Fruit fly (Drosophila melanogaster) whole organism, embryonic: ENCODE results near the gene CG11999.

Source experiments
- CG42726 ChIP-seq: fragments of 200-800 bp; sonication (Bioruptor generic); IDR thresholded peaks from 2 replicates; pipeline ENCODE4 v1.3.6; 2022; ENCODE audit warnings: missing biosample characterization, missing genetic modification characterization; ENCODE audit not compliant: partially characterized antibody
- Jarid2 ChIP-seq: fragments of 200-800 bp; sonication (Bioruptor generic); optimal IDR thresholded peaks from 3 replicates; lab custom pipeline; 2017; ENCODE audit warnings: mild to moderate bottlenecking, missing biosample characterization, missing genetic modification reagents, missing genetic modification characterization
- fd102C ChIP-seq: fragments of 200-800 bp; sonication (Bioruptor generic); optimal IDR thresholded peaks from 2 replicates; lab custom pipeline; 2018; ENCODE audit warnings: missing biosample characterization, mild to moderate bottlenecking, missing genetic modification characterization, moderate library complexity
- mld ChIP-seq: fragments of 200-800 bp; sonication (Bioruptor generic); IDR thresholded peaks from 3 replicates; pipeline ENCODE4 v1.3.6; 2022; ENCODE audit warnings: missing biosample characterization, missing genetic modification characterization; ENCODE audit not compliant: partially characterized antibody
- pros ChIP-seq: fragments of 200-800 bp; sonication (Bioruptor generic); optimal IDR thresholded peaks from 3 replicates; lab custom pipeline; 2019; ENCODE audit warnings: missing biosample characterization, mild to moderate bottlenecking, missing genetic modification characterization, moderate library complexity
- tio ChIP-seq: fragments of 200-800 bp; sonication (Bioruptor generic); optimal IDR thresholded peaks from 2 replicates; lab custom pipeline; 2017; ENCODE audit warnings: missing biosample characterization, missing genetic modification characterization, inconsistent platforms

dm6 chr3R:5322182-5322609 lies 32.4 kb downstream of the CG11999 start:
- no peak for TF ChIP-seq fd102C (GFP tag; lab: Kevin White, UChicago)
- no peak for TF ChIP-seq CG42726 (GFP tag; lab: Robert Waterston, UW)
- no peak for TF ChIP-seq Jarid2 (GFP tag; lab: Kevin White, UChicago)
- TF ChIP-seq pros (GFP tag; lab: Kevin White, UChicago), result no peak
- no peak for TF ChIP-seq tio (GFP tag; lab: Kevin White, UChicago)
- TF ChIP-seq mld, result no peak
